Worm (Caenorhabditis elegans) whole organism, late embryonic: ENCODE measurements around the gene ttr-49.
A peak's percentile ranks its signal among the peaks of the same experiment; 100 is the strongest.

Source experiments
- ceh-48 ChIP-seq: sonication (generic microtip); optimal IDR thresholded peaks from 2 replicates; lab custom pipeline; 2016; ENCODE audit warnings: missing genetic modification characterization, inconsistent platforms, missing compliant biosample characterization
- fkh-10 ChIP-seq: fragments of 150-350 bp; optimal IDR thresholded peaks from 2 replicates; lab custom pipeline; 2014; ENCODE audit warnings: missing biosample characterization, missing genetic modification reagents, missing genetic modification characterization
- hlh-30 ChIP-seq: sonication (generic microtip); optimal IDR thresholded peaks from 2 replicates; lab custom pipeline; 2017; ENCODE audit warnings: antibody characterized with exemption, missing genetic modification characterization, missing compliant biosample characterization; ENCODE audit not compliant: insufficient read depth
- nfya-1 ChIP-seq: sonication (generic microtip); optimal IDR thresholded peaks from 2 replicates; lab custom pipeline; 2017; ENCODE audit warnings: missing genetic modification characterization, mild to moderate bottlenecking, missing compliant biosample characterization, antibody characterized with exemption, moderate library complexity
- ref-2 ChIP-seq: sonication (generic microtip); optimal IDR thresholded peaks from 2 replicates; lab custom pipeline; 2016; ENCODE audit warnings: missing genetic modification characterization, missing compliant biosample characterization

ce11 chrV:9346804-9347203 lies 9.5 kb downstream of the ttr-49 start, which contains the start of the genes K07B1.7 and try-5:
- TF ChIP-seq ref-2 (tag; lab: Kevin White, UChicago) = no peak
- TF ChIP-seq hlh-30 (tag; lab: Kevin White, UChicago) = peak; percentile 3
- TF ChIP-seq fkh-10 = no peak
- TF ChIP-seq ceh-48 (tag; lab: Kevin White, UChicago) = peak; percentile 77
- TF ChIP-seq nfya-1 (tag; lab: Kevin White, UChicago) = peak; percentile 21
